Fruit fly (Drosophila melanogaster): Measurements from ENCODE around the gene CG8034.

- no peak for TF ChIP-seq usp (GFP tag; optimal IDR thresholded peaks at IDR 0.05)
- TF ChIP-seq CG8478 (optimal IDR thresholded peaks at IDR 0.05) = no peak
- TF ChIP-seq psq (optimal IDR thresholded peaks at IDR 0.05) = no peak
- no peak for TF ChIP-seq pan (optimal IDR thresholded peaks at IDR 0.05)
- no peak for TF ChIP-seq Dll (optimal IDR thresholded peaks at IDR 0.05)
- TF ChIP-seq EcR (GFP tag; optimal IDR thresholded peaks at IDR 0.05) = no peak
These were observed 19.3 kb upstream of the CG8034 start for dm6 chrX:19317058-19317767.

Data from whole organism.